Fruit fly (Drosophila melanogaster) whole organism, embryonic: ENCODE data around the gene CG3726.

Experiments
- Abd-B ChIP-seq: fragments of 200-800 bp; sonication (Bioruptor generic); optimal IDR thresholded peaks from 2 replicates; lab custom pipeline; 2018; ENCODE audit warnings: missing biosample characterization, mild to moderate bottlenecking, missing genetic modification characterization, moderate library complexity
- CG10543 ChIP-seq: fragments of 200-800 bp; sonication (Bioruptor generic); optimal IDR thresholded peaks from 3 replicates; lab custom pipeline; 2017; ENCODE audit warnings: missing biosample characterization, mild to moderate bottlenecking, missing genetic modification characterization, moderate library complexity
- CG10654 ChIP-seq: fragments of 200-800 bp; sonication (Bioruptor generic); optimal IDR thresholded peaks from 2 replicates; lab custom pipeline; 2016; ENCODE audit warnings: missing biosample characterization, missing genetic modification characterization
- CG10959 ChIP-seq: fragments of 200-800 bp; sonication (Bioruptor generic); IDR thresholded peaks from 2 replicates; pipeline ENCODE4 v1.3.6; 2022; ENCODE audit warnings: missing biosample characterization, missing genetic modification characterization
- CG12744 ChIP-seq: fragments of 200-800 bp; sonication (Bioruptor generic); optimal IDR thresholded peaks from 2 replicates; lab custom pipeline; 2016; ENCODE audit warnings: missing biosample characterization, missing genetic modification characterization
- CG18599 ChIP-seq: fragments of 200-800 bp; sonication (Bioruptor generic); optimal IDR thresholded peaks from 3 replicates; lab custom pipeline; 2017; ENCODE audit warnings: missing biosample characterization, missing genetic modification characterization, mild to moderate bottlenecking, moderate library complexity, missing genetic modification reagents
- CG30403 ChIP-seq: fragments of 200-800 bp; sonication (Bioruptor generic); optimal IDR thresholded peaks from 3 replicates; lab custom pipeline; 2016; ENCODE audit warnings: missing biosample characterization, missing genetic modification characterization
- CG3163 ChIP-seq: fragments of 200-800 bp; sonication (Bioruptor generic); optimal IDR thresholded peaks from 3 replicates; lab custom pipeline; 2016; ENCODE audit warnings: missing biosample characterization, missing genetic modification characterization
- CG32532 ChIP-seq: fragments of 200-800 bp; sonication (Bioruptor generic); IDR thresholded peaks from 2 replicates; pipeline ENCODE4 v1.3.6; 2022; ENCODE audit warnings: missing biosample characterization, missing genetic modification characterization
- CG4282 ChIP-seq: fragments of 200-800 bp; sonication (Bioruptor generic); optimal IDR thresholded peaks from 2 replicates; lab custom pipeline; 2016; ENCODE audit warnings: missing biosample characterization, missing genetic modification characterization
- CG4328 ChIP-seq: fragments of 200-800 bp; sonication (Bioruptor generic); optimal IDR thresholded peaks from 3 replicates; lab custom pipeline; 2017; ENCODE audit warnings: missing biosample characterization, missing genetic modification reagents, missing genetic modification characterization
- CG9876 ChIP-seq: fragments of 200-800 bp; sonication (Bioruptor generic); optimal IDR thresholded peaks from 2 replicates; lab custom pipeline; 2016; ENCODE audit warnings: missing biosample characterization, missing genetic modification characterization
- Camta ChIP-seq: fragments of 200-800 bp; sonication (Bioruptor generic); optimal IDR thresholded peaks from 2 replicates; lab custom pipeline; 2016; ENCODE audit warnings: missing biosample characterization, missing genetic modification characterization
- D ChIP-seq, 2 experiments: fragments of 200-800 bp in 1 of 2; fragments of >200 bp in 1 of 2; sonication (Bioruptor generic) in 1 of 2; optimal IDR thresholded peaks; 2 replicates in 1 of 2; 3 replicates in 1 of 2; lab custom pipeline; 2017; ENCODE audit warnings: mild to moderate bottlenecking in 1 of 2, missing biosample characterization in 1 of 2, missing genetic modification characterization in 1 of 2, missing genetic modification reagents in 1 of 2
- Dbx ChIP-seq: fragments of 200-800 bp; sonication (Bioruptor generic); IDR thresholded peaks from 3 replicates; pipeline ENCODE4 v1.3.6; 2022; ENCODE audit warnings: missing biosample characterization, missing genetic modification characterization
- Dip3 ChIP-seq: fragments of 200-800 bp; sonication (Bioruptor generic); optimal IDR thresholded peaks from 3 replicates; lab custom pipeline; 2016; ENCODE audit warnings: missing biosample characterization, missing genetic modification characterization
- Fer3 ChIP-seq: fragments of 200-800 bp; sonication (Bioruptor generic); optimal IDR thresholded peaks from 2 replicates; lab custom pipeline; 2018; ENCODE audit warnings: missing biosample characterization, mild to moderate bottlenecking, missing genetic modification characterization, moderate library complexity
- HHEX ChIP-seq: fragments of 200-800 bp; sonication (Bioruptor generic); optimal IDR thresholded peaks from 3 replicates; lab custom pipeline; 2017; ENCODE audit warnings: missing biosample characterization, mild to moderate bottlenecking, missing genetic modification characterization, missing genetic modification reagents
- HLH4C ChIP-seq: fragments of 200-800 bp; sonication (Bioruptor generic); IDR thresholded peaks from 3 replicates; pipeline ENCODE4 v1.3.6; 2022; ENCODE audit warnings: missing biosample characterization, missing genetic modification characterization; ENCODE audit not compliant: partially characterized antibody
- Lim3 ChIP-seq: fragments of 200-800 bp; sonication (Bioruptor generic); IDR thresholded peaks from 2 replicates; pipeline ENCODE4 v1.3.6; 2022; ENCODE audit warnings: missing biosample characterization, missing genetic modification characterization
- MTF-1 ChIP-seq: fragments of 200-800 bp; sonication (Bioruptor generic); optimal IDR thresholded peaks from 2 replicates; lab custom pipeline; 2018; ENCODE audit warnings: missing biosample characterization, mild to moderate bottlenecking, missing genetic modification characterization, borderline replicate concordance
- NFAT ChIP-seq: fragments of 200-800 bp; sonication (Bioruptor generic); IDR thresholded peaks from 2 replicates; pipeline ENCODE4 v1.3.6; 2022; ENCODE audit warnings: missing biosample characterization, missing genetic modification characterization
- Optix ChIP-seq: fragments of 200-800 bp; sonication (Bioruptor generic); IDR thresholded peaks from 3 replicates; pipeline ENCODE4 v1.3.6; 2022; ENCODE audit warnings: missing biosample characterization, missing genetic modification characterization
- Scr ChIP-seq: fragments of 200-800 bp; sonication (Bioruptor generic); IDR thresholded peaks from 2 replicates; pipeline ENCODE4 v1.3.6; 2022; ENCODE audit warnings: missing biosample characterization, missing genetic modification characterization; ENCODE audit not compliant: partially characterized antibody
- Sin3A ChIP-seq: fragments of >200 bp; optimal IDR thresholded peaks from 2 replicates; lab custom pipeline; 2018
- Sox100B ChIP-seq: fragments of 200-800 bp; sonication (Bioruptor generic); optimal IDR thresholded peaks from 3 replicates; lab custom pipeline; 2018; ENCODE audit warnings: missing biosample characterization, mild to moderate bottlenecking, missing genetic modification characterization
- TFAM ChIP-seq: fragments of 200-800 bp; sonication (Bioruptor generic); optimal IDR thresholded peaks from 2 replicates; lab custom pipeline; 2017; ENCODE audit warnings: missing biosample characterization, missing genetic modification characterization, inconsistent platforms
- Trl ChIP-seq, 3 experiments: fragments of >200 bp in 2 of 3; fragments of 200-800 bp in 1 of 3; sonication (Bioruptor generic) in 1 of 3; optimal IDR thresholded peaks; 2 replicates in 1 of 3; 3 replicates in 2 of 3; lab custom pipeline; 2016 to 2017; ENCODE audit warnings: missing biosample characterization in 1 of 3, missing genetic modification characterization in 1 of 3
- Xbp1 ChIP-seq: fragments of 200-800 bp; sonication (Bioruptor generic); optimal IDR thresholded peaks from 3 replicates; lab custom pipeline; 2016; ENCODE audit warnings: missing biosample characterization, mild to moderate bottlenecking, missing genetic modification characterization
- ac ChIP-seq: fragments of 200-800 bp; sonication (Bioruptor generic); optimal IDR thresholded peaks from 3 replicates; lab custom pipeline; 2017; ENCODE audit warnings: missing biosample characterization, mild to moderate bottlenecking, missing genetic modification characterization
- az2 ChIP-seq: fragments of 200-800 bp; sonication (Bioruptor generic); optimal IDR thresholded peaks from 3 replicates; lab custom pipeline; 2016; ENCODE audit warnings: missing biosample characterization, missing genetic modification characterization
- crc ChIP-seq: fragments of 200-800 bp; sonication (Bioruptor generic); optimal IDR thresholded peaks from 2 replicates; lab custom pipeline; 2016; ENCODE audit warnings: missing biosample characterization, missing genetic modification characterization
- da ChIP-seq: fragments of 200-800 bp; sonication (Bioruptor generic); optimal IDR thresholded peaks from 2 replicates; lab custom pipeline; 2016; ENCODE audit warnings: missing biosample characterization, missing genetic modification characterization
- dati ChIP-seq: fragments of 200-800 bp; sonication (Bioruptor generic); IDR thresholded peaks from 2 replicates; pipeline ENCODE4 v1.3.6; 2022; ENCODE audit warnings: missing biosample characterization, missing genetic modification characterization
- dysf ChIP-seq: fragments of 200-800 bp; sonication (Bioruptor generic); IDR thresholded peaks from 3 replicates; pipeline ENCODE4 v1.3.6; 2022; ENCODE audit warnings: missing biosample characterization, missing genetic modification characterization
- ewg ChIP-seq: fragments of 200-800 bp; sonication (Bioruptor generic); optimal IDR thresholded peaks from 3 replicates; lab custom pipeline; 2017; ENCODE audit warnings: mild to moderate bottlenecking, missing biosample characterization, missing genetic modification reagents, missing genetic modification characterization
- gce ChIP-seq: fragments of 200-800 bp; sonication (Bioruptor generic); IDR thresholded peaks from 3 replicates; pipeline ENCODE4 v1.3.6; 2022; ENCODE audit warnings: missing biosample characterization, missing genetic modification characterization
- gro ChIP-seq: fragments of 200-800 bp; sonication (Bioruptor generic); optimal IDR thresholded peaks from 2 replicates; lab custom pipeline; 2016; ENCODE audit warnings: missing biosample characterization, missing genetic modification characterization
- insv ChIP-seq, 2 experiments: fragments of 200-800 bp; sonication (Bioruptor generic); optimal IDR thresholded peaks; 3 replicates each; lab custom pipeline; 2016 to 2018; ENCODE audit warnings: missing biosample characterization in 2 of 2, missing genetic modification characterization in 2 of 2
- jing ChIP-seq: fragments of 200-800 bp; sonication (Bioruptor generic); optimal IDR thresholded peaks from 2 replicates; lab custom pipeline; 2018; ENCODE audit warnings: missing biosample characterization, mild to moderate bottlenecking, missing genetic modification characterization
- pho ChIP-seq: fragments of 200-800 bp; sonication (Bioruptor generic); optimal IDR thresholded peaks from 2 replicates; lab custom pipeline; 2016; ENCODE audit warnings: missing biosample characterization, missing genetic modification characterization
- prd ChIP-seq, 3 experiments: fragments of >200 bp in 2 of 3; fragments of 200-800 bp in 1 of 3; sonication (Bioruptor generic) in 1 of 3; optimal IDR thresholded peaks in 2 of 3; IDR thresholded peaks in 1 of 3; 2 replicates in 2 of 3; 3 replicates in 1 of 3; pipeline versions ENCODE4 v1.3.6 to Lab custom; 2017 to 2022; ENCODE audit warnings: missing biosample characterization in 1 of 3, missing genetic modification characterization in 1 of 3
- slbo ChIP-seq: fragments of 200-800 bp; sonication (Bioruptor generic); IDR thresholded peaks from 2 replicates; pipeline ENCODE4 v1.3.6; 2022; ENCODE audit warnings: missing biosample characterization, missing genetic modification characterization
- slou ChIP-seq: fragments of 200-800 bp; sonication (Bioruptor generic); optimal IDR thresholded peaks from 3 replicates; lab custom pipeline; 2016; ENCODE audit warnings: missing biosample characterization, missing genetic modification characterization
- stc ChIP-seq: fragments of 200-800 bp; sonication (Bioruptor generic); IDR thresholded peaks from 2 replicates; pipeline ENCODE4 v1.3.6; 2022; ENCODE audit warnings: missing biosample characterization, missing genetic modification characterization
- trem ChIP-seq: fragments of 200-800 bp; optimal IDR thresholded peaks from 3 replicates; lab custom pipeline; 2019; ENCODE audit warnings: missing biosample characterization, mild to moderate bottlenecking, missing genetic modification characterization, moderate library complexity
- vvl ChIP-seq: fragments of 200-800 bp; sonication (Bioruptor generic); IDR thresholded peaks from 2 replicates; pipeline ENCODE4 v1.3.6; 2022; ENCODE audit warnings: missing biosample characterization, missing genetic modification characterization
- wek ChIP-seq: fragments of 200-800 bp; sonication (Bioruptor generic); optimal IDR thresholded peaks from 3 replicates; lab custom pipeline; 2018; ENCODE audit warnings: missing biosample characterization, mild to moderate bottlenecking, missing genetic modification characterization, moderate library complexity
- z ChIP-seq: fragments of 200-800 bp; sonication (Bioruptor generic); IDR thresholded peaks from 3 replicates; pipeline ENCODE4 v1.3.6; 2022; ENCODE audit warnings: missing biosample characterization, missing genetic modification characterization

Gene CG3726

dm6 chrX:5969860-5970665 lies 53.2 kb downstream of the CG3726 start (continued):
- TF ChIP-seq Abd-B (GFP tag; lab: Kevin White, UChicago) (peak; percentile 12), Dbx (GFP tag; lab: Robert Waterston, UW) (no peak), CG18599 (GFP tag; lab: Kevin White, UChicago) (peak; percentile 57), D (optimal IDR thresholded peaks at IDR 0.05; lab: Kevin White, UChicago) (no peak), D (GFP tag; optimal IDR thresholded peaks at IDR 0.05; lab: Kevin White, UChicago) (peak; percentile 30), NFAT (GFP tag; lab: Robert Waterston, UW) (no peak), prd (optimal IDR thresholded peaks at IDR 0.05; lab: Kevin White, UChicago) (no peak), prd (GFP tag; IDR thresholded peaks at IDR 0.05; lab: Robert Waterston, UW) (peak; percentile 58), pho (GFP tag; lab: Kevin White, UChicago) (peak; percentile 41), Fer3 (tag; lab: Kevin White, UChicago) (peak; percentile 22), Dip3 (no peak), CG10654 (GFP tag; lab: Kevin White, UChicago) (no peak), trem (tag; lab: Kevin White, UChicago) (no peak), CG32532 (GFP tag; lab: Robert Waterston, UW) (peak; percentile 38), CG4282 (GFP tag; lab: Kevin White, UChicago) (no peak), Trl (optimal IDR thresholded peaks at IDR 0.05; lab: Kevin White, UChicago) (no peak), Trl (GFP tag; optimal IDR thresholded peaks at IDR 0.05; lab: Kevin White, UChicago) (no peak), CG4328 (peak; percentile 37), CG10959 (GFP tag; lab: Robert Waterston, UW) (peak; percentile 35; the same call in 1 of the 2 replicates), Camta (no peak), dati (GFP tag; lab: Robert Waterston, UW) (no peak), insv (GFP tag; optimal IDR thresholded peaks at IDR 0.05; lab: Kevin White, UChicago) (no peak), CG12744 (GFP tag; lab: Kevin White, UChicago) (no peak), CG9876 (GFP tag; lab: Kevin White, UChicago) (no peak), CG3163 (GFP tag; lab: Kevin White, UChicago) (no peak), MTF-1 (GFP tag; lab: Kevin White, UChicago) (no peak), wek (GFP tag; lab: Kevin White, UChicago) (no peak), gce (GFP tag; lab: Robert Waterston, UW) (no peak), Lim3 (GFP tag; lab: Robert Waterston, UW) (0 out of 2 replicates have a peak, but pooled peaks have one; percentile 5), CG10543 (GFP tag; lab: Kevin White, UChicago) (peak; percentile 55), Sox100B (GFP tag; lab: Kevin White, UChicago) (peak; percentile 40), gro (no peak), ac (GFP tag; lab: Kevin White, UChicago) (no peak), z (GFP tag; lab: Robert Waterston, UW) (peak; percentile 86), HHEX (no peak), stc (GFP tag; lab: Robert Waterston, UW) (no peak), Scr (no peak), da (GFP tag; lab: Kevin White, UChicago) (no peak), CG30403 (GFP tag; lab: Kevin White, UChicago) (peak; percentile 49), slbo (GFP tag; lab: Robert Waterston, UW) (peak; percentile 45), Optix (GFP tag; lab: Robert Waterston, UW) (no peak; the same call in 2 of the 3 replicates), crc (no peak), Xbp1 (GFP tag; lab: Kevin White, UChicago) (peak; percentile 39), TFAM (GFP tag; lab: Kevin White, UChicago) (no peak), jing (GFP tag; lab: Kevin White, UChicago) (no peak), slou (GFP tag; lab: Kevin White, UChicago) (peak; percentile 7), Sin3A (no peak), dysf (GFP tag; lab: Robert Waterston, UW) (peak; percentile 57), HLH4C (no peak), ewg (GFP tag; lab: Kevin White, UChicago) (no peak), az2 (peak; percentile 22), vvl (GFP tag; lab: Robert Waterston, UW) (peak; percentile 55)
